Worm (Caenorhabditis elegans) whole organism, mixed stage, embryonic: Measurements from ENCODE around the gene srx-129.

Experiments used
- M03D4.4 ChIP-seq: sonication (generic microtip); optimal IDR thresholded peaks from 2 replicates; lab custom pipeline; 2017; ENCODE audit warnings: mild to moderate bottlenecking, missing genetic modification characterization, missing compliant biosample characterization
- bed-3 ChIP-seq: fragments of 200-800 bp; sonication (Bioruptor generic); optimal IDR thresholded peaks from 3 replicates; lab custom pipeline; 2018; ENCODE audit warnings: mild to moderate bottlenecking, missing genetic modification characterization, moderate library complexity, missing compliant biosample characterization
- blmp-1 ChIP-seq: fragments of 150-350 bp; optimal IDR thresholded peaks from 2 replicates; lab custom pipeline; 2014; ENCODE audit warnings: missing biosample characterization, missing genetic modification characterization
- ceh-39 ChIP-seq: fragments of 150-350 bp; optimal IDR thresholded peaks from 2 replicates; lab custom pipeline; 2014; ENCODE audit warnings: missing biosample characterization, missing genetic modification characterization
- ceh-43 ChIP-seq: fragments of 200-800 bp; sonication (Bioruptor generic); optimal IDR thresholded peaks from 2 replicates; lab custom pipeline; 2018; ENCODE audit warnings: mild to moderate bottlenecking, missing genetic modification characterization, moderate library complexity, missing compliant biosample characterization
- ceh-83 ChIP-seq: fragments of 200-800 bp; sonication (Bioruptor generic); optimal IDR thresholded peaks from 2 replicates; lab custom pipeline; 2018; ENCODE audit warnings: mild to moderate bottlenecking, missing genetic modification characterization, missing compliant biosample characterization
- ces-1 ChIP-seq: fragments of 150-350 bp; optimal IDR thresholded peaks from 2 replicates; lab custom pipeline; 2014; ENCODE audit warnings: missing biosample characterization, missing genetic modification reagents, missing genetic modification characterization
- drap-1 ChIP-seq: fragments of 200-800 bp; sonication (Bioruptor generic); optimal IDR thresholded peaks from 3 replicates; lab custom pipeline; 2018; ENCODE audit warnings: mild to moderate bottlenecking, missing genetic modification characterization, missing compliant biosample characterization
- elt-1 ChIP-seq: sonication (generic microtip); optimal IDR thresholded peaks from 2 replicates; lab custom pipeline; 2017; ENCODE audit warnings: missing genetic modification characterization, mild to moderate bottlenecking, missing compliant biosample characterization, antibody characterized with exemption, moderate library complexity, borderline replicate concordance; ENCODE audit not compliant: insufficient read depth
- elt-3 ChIP-seq: fragments of 150-350 bp; optimal IDR thresholded peaks from 2 replicates; lab custom pipeline; 2014; ENCODE audit warnings: missing biosample characterization, missing genetic modification characterization
- flh-1 ChIP-seq: fragments of 200-800 bp; sonication (Bioruptor generic); optimal IDR thresholded peaks from 2 replicates; lab custom pipeline; 2018; ENCODE audit warnings: mild to moderate bottlenecking, missing genetic modification characterization, moderate library complexity, missing compliant biosample characterization
- ham-2 ChIP-seq: fragments of 200-800 bp; sonication (Bioruptor generic); optimal IDR thresholded peaks from 2 replicates; lab custom pipeline; 2018; ENCODE audit warnings: mild to moderate bottlenecking, missing genetic modification characterization, missing compliant biosample characterization
- lin-13 ChIP-seq: fragments of 150-350 bp; optimal IDR thresholded peaks from 2 replicates; lab custom pipeline; 2014; ENCODE audit warnings: missing biosample characterization, missing genetic modification characterization
- lin-32 ChIP-seq: fragments of 200-800 bp; sonication (Bioruptor generic); optimal IDR thresholded peaks from 2 replicates; lab custom pipeline; 2018; ENCODE audit warnings: mild to moderate bottlenecking, missing genetic modification characterization, missing compliant biosample characterization
- lsy-2 ChIP-seq: fragments of 150-350 bp; optimal IDR thresholded peaks from 2 replicates; lab custom pipeline; 2014; ENCODE audit warnings: missing biosample characterization, missing genetic modification characterization
- mep-1 ChIP-seq: fragments of 150-350 bp; optimal IDR thresholded peaks from 2 replicates; lab custom pipeline; 2017; ENCODE audit warnings: missing biosample characterization, missing genetic modification reagents, missing genetic modification characterization, inconsistent platforms
- mls-2 ChIP-seq: sonication (generic microtip); optimal IDR thresholded peaks from 2 replicates; lab custom pipeline; 2016; ENCODE audit warnings: mild to moderate bottlenecking, missing genetic modification characterization, moderate library complexity, missing compliant biosample characterization
- nhr-12 ChIP-seq: fragments of 150-350 bp; optimal IDR thresholded peaks from 2 replicates; lab custom pipeline; 2014; ENCODE audit warnings: missing biosample characterization, missing genetic modification characterization
- nhr-2 ChIP-seq: fragments of 150-350 bp; optimal IDR thresholded peaks from 2 replicates; lab custom pipeline; 2014; ENCODE audit warnings: missing biosample characterization, missing genetic modification characterization
- nhr-237 ChIP-seq: fragments of 150-350 bp; optimal IDR thresholded peaks from 2 replicates; lab custom pipeline; 2014; ENCODE audit warnings: missing biosample characterization, missing genetic modification characterization
- nhr-28 ChIP-seq: fragments of 150-350 bp; optimal IDR thresholded peaks from 2 replicates; lab custom pipeline; 2014; ENCODE audit warnings: missing biosample characterization, missing genetic modification characterization
- nhr-76 ChIP-seq: sonication (generic microtip); optimal IDR thresholded peaks from 2 replicates; lab custom pipeline; 2017; ENCODE audit warnings: missing biosample characterization, missing genetic modification characterization
- pha-4 ChIP-seq: fragments of 150-350 bp; optimal IDR thresholded peaks from 2 replicates; lab custom pipeline; 2018; ENCODE audit warnings: missing biosample characterization, missing genetic modification reagents, missing genetic modification characterization
- snpc-4 ChIP-seq: fragments of 150-350 bp; optimal IDR thresholded peaks from 2 replicates; lab custom pipeline; 2014; ENCODE audit warnings: missing biosample characterization, missing genetic modification characterization
- sptf-1 ChIP-seq: sonication (generic microtip); optimal IDR thresholded peaks from 2 replicates; lab custom pipeline; 2017; ENCODE audit warnings: mild to moderate bottlenecking, missing genetic modification characterization, moderate library complexity, missing compliant biosample characterization
- tbx-8 ChIP-seq: fragments of 200-800 bp; sonication (Bioruptor generic); optimal IDR thresholded peaks from 2 replicates; lab custom pipeline; 2018; ENCODE audit warnings: mild to moderate bottlenecking, missing genetic modification characterization, moderate library complexity, missing compliant biosample characterization
- unc-120 ChIP-seq: sonication (generic microtip); optimal IDR thresholded peaks from 2 replicates; lab custom pipeline; 2017; ENCODE audit warnings: missing genetic modification characterization, missing compliant biosample characterization; ENCODE audit not compliant: poor library complexity, severe bottlenecking
- unc-39 ChIP-seq: fragments of 150-350 bp; optimal IDR thresholded peaks from 2 replicates; lab custom pipeline; 2014; ENCODE audit warnings: missing biosample characterization, missing genetic modification characterization
- unc-62 ChIP-seq: fragments of 150-350 bp; optimal IDR thresholded peaks from 2 replicates; lab custom pipeline; 2014; ENCODE audit warnings: missing biosample characterization, missing genetic modification reagents, missing genetic modification characterization
- zip-8 ChIP-seq: fragments of 150-350 bp; optimal IDR thresholded peaks from 2 replicates; lab custom pipeline; 2014; ENCODE audit warnings: missing biosample characterization, missing genetic modification characterization

The srx-129 gene

DNA sequence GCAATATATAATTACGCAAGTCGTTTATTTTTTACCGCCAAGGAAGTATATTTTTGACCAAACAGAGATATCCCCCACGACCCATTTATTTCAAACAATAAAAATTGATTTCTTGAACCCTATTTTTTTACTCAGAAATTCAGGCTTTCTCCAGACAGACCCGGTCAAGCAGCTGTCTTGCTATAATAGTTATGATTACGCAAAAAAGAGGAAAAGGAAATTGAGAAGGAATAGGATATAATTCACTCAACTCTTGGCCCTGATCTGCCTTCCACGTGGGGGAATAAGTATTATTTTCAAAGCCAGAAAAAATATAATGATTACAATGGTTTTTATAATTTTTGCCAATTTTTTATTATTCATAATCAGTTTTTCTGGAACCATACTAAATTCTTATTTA, 23.1 kb downstream of the srx-129 start, which contains the start of gene srx-136:
Gene srx-136, plus strand, starts transcription at position 301 of the 400 bp plus-strand sequence.
- no peak for TF ChIP-seq elt-3
- TF ChIP-seq unc-120 (tag; lab: Kevin White, UChicago) = no peak
- no peak for TF ChIP-seq M03D4.4 (tag; lab: Kevin White, UChicago)
- no peak for TF ChIP-seq nhr-28 (tag; lab: Kevin White, UChicago)
- no peak for TF ChIP-seq sptf-1 (tag; lab: Kevin White, UChicago)
- no peak for TF ChIP-seq zip-8 (tag; lab: Kevin White, UChicago)
- TF ChIP-seq unc-62 (GFP tag; lab: Kevin White, UChicago) = no peak
- TF ChIP-seq ceh-83 = no peak
- TF ChIP-seq drap-1 (GFP tag; lab: Kevin White, UChicago) = no peak
- TF ChIP-seq bed-3 = no peak
- no peak for TF ChIP-seq elt-1 (tag; lab: Kevin White, UChicago)
- no peak for TF ChIP-seq ceh-39 (tag; lab: Kevin White, UChicago)

- TF ChIP-seq mls-2 (no peak), snpc-4 (tag; lab: Kevin White, UChicago) (no peak), lin-13 (no peak), flh-1 (GFP tag; lab: Kevin White, UChicago) (no peak), zip-8 (tag; lab: Kevin White, UChicago) (no peak), unc-39 (tag; lab: Kevin White, UChicago) (no peak), elt-1 (tag; lab: Kevin White, UChicago) (no peak)
Measured at ce11 chrV:13858906-13859305, 24.9 kb downstream of the srx-129 start, which contains the start of gene srx-135. srx-135 (plus strand) TSS chrV:13859206.

- TF ChIP-seq lin-32 (GFP tag; lab: Kevin White, UChicago) (no peak), unc-120 (tag; lab: Kevin White, UChicago) (no peak), ceh-83 (no peak), ceh-43 (GFP tag; lab: Kevin White, UChicago) (no peak), ces-1 (GFP tag; lab: Kevin White, UChicago) (no peak), bed-3 (no peak), unc-39 (tag; lab: Kevin White, UChicago) (no peak), nhr-12 (tag; lab: Kevin White, UChicago) (no peak), ceh-39 (tag; lab: Kevin White, UChicago) (no peak)
Measured at ce11 chrV:13862505-13862904, 28.5 kb downstream of the srx-129 start, which contains the start of gene srx-137. srx-137 (plus strand) TSS chrV:13862805.

DNA sequence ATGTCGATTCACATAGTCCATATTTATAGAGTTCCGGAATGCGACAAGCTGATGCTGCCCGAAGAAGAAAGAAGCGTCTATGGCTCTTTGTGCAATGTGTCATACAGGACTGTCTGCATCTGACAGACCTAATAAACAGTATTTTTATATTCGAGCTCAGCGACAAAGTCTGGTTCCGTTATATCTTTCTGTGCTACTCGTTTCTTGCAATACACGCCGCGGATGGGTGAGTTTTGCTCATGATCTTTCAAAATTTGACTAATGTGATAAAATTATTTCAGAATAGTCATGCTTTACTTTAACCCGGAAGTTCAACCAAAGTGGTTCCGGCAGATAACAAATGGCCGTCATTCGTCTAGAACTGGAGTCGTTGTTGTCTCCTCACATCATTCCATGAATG, 29.6 kb downstream of the srx-129 start:
- TF ChIP-seq ham-2 (GFP tag; lab: Kevin White, UChicago) (no peak), nhr-237 (tag; lab: Kevin White, UChicago) (no peak), ceh-39 (tag; lab: Kevin White, UChicago) (no peak), blmp-1 (tag; lab: Kevin White, UChicago) (no peak), flh-1 (GFP tag; lab: Kevin White, UChicago) (no peak), bed-3 (no peak), lin-32 (GFP tag; lab: Kevin White, UChicago) (no peak), snpc-4 (tag; lab: Kevin White, UChicago) (no peak), mls-2 (no peak), nhr-2 (tag; lab: Kevin White, UChicago) (no peak), nhr-76 (tag; lab: Kevin White, UChicago) (no peak), tbx-8 (GFP tag; lab: Kevin White, UChicago) (no peak), M03D4.4 (tag; lab: Kevin White, UChicago) (no peak), ces-1 (GFP tag; lab: Kevin White, UChicago) (no peak), ceh-43 (GFP tag; lab: Kevin White, UChicago) (no peak), pha-4 (tag; lab: Kevin White, UChicago) (no peak)

- TF ChIP-seq drap-1 (GFP tag; lab: Kevin White, UChicago) (no peak), lsy-2 (tag; lab: Kevin White, UChicago) (no peak), tbx-8 (GFP tag; lab: Kevin White, UChicago) (no peak), pha-4 (tag; lab: Kevin White, UChicago) (no peak), bed-3 (no peak), nhr-28 (tag; lab: Kevin White, UChicago) (no peak), ceh-43 (GFP tag; lab: Kevin White, UChicago) (no peak), flh-1 (GFP tag; lab: Kevin White, UChicago) (no peak), elt-1 (tag; lab: Kevin White, UChicago) (peak; percentile 91), ham-2 (GFP tag; lab: Kevin White, UChicago) (peak; percentile 28), lin-13 (no peak), unc-62 (GFP tag; lab: Kevin White, UChicago) (no peak), nhr-2 (tag; lab: Kevin White, UChicago) (no peak), ces-1 (GFP tag; lab: Kevin White, UChicago) (no peak), mep-1 (tag; lab: Kevin White, UChicago) (no peak)
Measured at ce11 chrV:13866353-13866752, 32.3 kb downstream of the srx-129 start, which contains the start of gene nhr-175. nhr-175 (plus strand) TSS chrV:13866691.
